Worm (Caenorhabditis elegans): ENCODE data around the gene spin-1.

DNA sequence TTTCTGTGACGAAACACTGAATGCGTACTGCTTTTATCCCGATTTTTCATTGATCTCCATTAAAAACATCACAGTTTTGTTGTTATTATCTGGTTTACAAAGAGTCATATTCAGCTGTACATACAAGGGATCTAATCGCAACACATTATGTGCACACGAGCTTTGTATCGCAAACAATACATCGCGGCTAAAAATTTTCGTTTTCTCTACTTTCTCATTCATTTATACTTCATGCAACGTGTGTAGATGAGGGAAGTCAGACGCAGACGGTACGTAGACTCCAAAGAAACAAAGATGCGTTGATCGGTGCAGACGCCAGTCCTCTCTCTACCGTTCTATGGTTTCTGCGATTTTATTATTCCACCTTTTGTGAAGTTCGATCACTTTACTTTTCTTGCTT lies 8.0 kb upstream of the spin-1 start, which contains the start of gene nhr-136:
- TF ChIP-seq dao-5 (tag; optimal IDR thresholded peaks at IDR 0.05), result no peak
- no peak for TF ChIP-seq him-1 (tag; optimal IDR thresholded peaks at IDR 0.05)
- TF ChIP-seq W03F9.2 (tag; optimal IDR thresholded peaks at IDR 0.05), result no peak

All from whole organism, L4/young adult.